Worm (Caenorhabditis elegans) whole organism, L4 larva: ENCODE results near the gene pri-1.

ENCODE experiments used
- D1046.2 ChIP-seq: fragments of 200-800 bp; sonication (Bioruptor generic); IDR thresholded peaks from 2 replicates; pipeline ENCODE4 v1.3.6; 2022; ENCODE audit warnings: missing genetic modification characterization, missing compliant biosample characterization
- F49E8.2 ChIP-seq: sonication (generic microtip); optimal IDR thresholded peaks from 2 replicates; lab custom pipeline; 2016; ENCODE audit warnings: missing compliant biosample characterization, mild to moderate bottlenecking, missing genetic modification characterization, borderline replicate concordance
- Y48G9A.11 ChIP-seq: fragments of 200-800 bp; sonication (Bioruptor generic); IDR thresholded peaks from 2 replicates; pipeline ENCODE4 v1.3.6; 2022; ENCODE audit warnings: missing genetic modification reagents, missing genetic modification characterization, missing compliant biosample characterization
- aha-1 ChIP-seq: fragments of 150-350 bp; peaks from one replicate; lab custom pipeline; 2014; ENCODE audit warnings: missing biosample characterization, missing genetic modification characterization
- attf-4 ChIP-seq: sonication (generic microtip); optimal IDR thresholded peaks from 3 replicates; lab custom pipeline; 2017; ENCODE audit warnings: missing biosample characterization, missing genetic modification characterization
- ceh-82 ChIP-seq: sonication (generic microtip); optimal IDR thresholded peaks from 2 replicates; lab custom pipeline; 2017; ENCODE audit warnings: missing biosample characterization, missing genetic modification characterization
- daf-12 ChIP-seq: fragments of 150-350 bp; optimal IDR thresholded peaks from 2 replicates; lab custom pipeline; 2014; ENCODE audit warnings: missing biosample characterization, missing genetic modification reagents, missing genetic modification characterization
- daf-16 ChIP-seq, 3 experiments: sonication (generic microtip); optimal IDR thresholded peaks; 2 replicates each; lab custom pipeline; 2016 to 2017; ENCODE audit warnings: missing genetic modification characterization in 3 of 3, missing genetic modification reagents in 3 of 3, mild to moderate bottlenecking in 2 of 3, missing compliant biosample characterization in 2 of 3, missing biosample characterization in 1 of 3, moderate library complexity in 1 of 3
- dmd-6 ChIP-seq: fragments of 200-800 bp; sonication (Bioruptor generic); IDR thresholded peaks from 2 replicates; pipeline ENCODE4 v1.3.6; 2022; ENCODE audit warnings: missing genetic modification reagents, missing genetic modification characterization, missing compliant biosample characterization
- dpl-1 ChIP-seq: fragments of 150-350 bp; optimal IDR thresholded peaks from 2 replicates; lab custom pipeline; 2014; ENCODE audit warnings: missing biosample characterization, missing genetic modification reagents, missing genetic modification characterization
- dve-1 ChIP-seq: sonication (generic microtip); optimal IDR thresholded peaks from 2 replicates; lab custom pipeline; 2017; ENCODE audit warnings: antibody characterized with exemption, mild to moderate bottlenecking, missing genetic modification characterization, missing compliant biosample characterization; ENCODE audit not compliant: insufficient read depth
- fos-1 ChIP-seq: fragments of 150-350 bp; optimal IDR thresholded peaks from 2 replicates; lab custom pipeline; 2014; ENCODE audit warnings: missing biosample characterization, missing genetic modification characterization
- lin-29 ChIP-seq: fragments of 200-800 bp; sonication (Bioruptor generic); IDR thresholded peaks from 2 replicates; pipeline ENCODE4 v1.3.6; 2022; ENCODE audit warnings: missing genetic modification reagents, missing genetic modification characterization, missing compliant biosample characterization
- mdt-29 ChIP-seq: fragments of 200-800 bp; sonication (Bioruptor generic); IDR thresholded peaks from 2 replicates; pipeline ENCODE4 v1.3.6; 2022; ENCODE audit warnings: missing genetic modification reagents, missing genetic modification characterization, missing compliant biosample characterization
- mes-2 ChIP-seq: sonication (generic microtip); optimal IDR thresholded peaks from 2 replicates; lab custom pipeline; 2016; ENCODE audit warnings: missing genotype, mild to moderate bottlenecking, missing genetic modification characterization, missing compliant biosample characterization; ENCODE audit not compliant: poor library complexity, severe bottlenecking
- mxl-3 ChIP-seq: fragments of 200-800 bp; sonication (Bioruptor generic); optimal IDR thresholded peaks from 2 replicates; lab custom pipeline; 2018; ENCODE audit warnings: mild to moderate bottlenecking, missing genetic modification characterization, missing compliant biosample characterization
- nhr-102 ChIP-seq: sonication (generic microtip); optimal IDR thresholded peaks from 2 replicates; lab custom pipeline; 2016; ENCODE audit warnings: mild to moderate bottlenecking, missing genetic modification characterization, moderate library complexity, missing compliant biosample characterization
- nhr-237 ChIP-seq: sonication (generic microtip); optimal IDR thresholded peaks from 2 replicates; lab custom pipeline; 2017; ENCODE audit warnings: missing biosample characterization, missing genetic modification characterization
- nhr-25 ChIP-seq: sonication (generic microtip); optimal IDR thresholded peaks from 2 replicates; lab custom pipeline; 2017; ENCODE audit warnings: missing genetic modification characterization, mild to moderate bottlenecking, missing compliant biosample characterization, antibody characterized with exemption, moderate library complexity, borderline replicate concordance; ENCODE audit not compliant: insufficient read depth
- nhr-28 ChIP-seq: fragments of 150-350 bp; optimal IDR thresholded peaks from 2 replicates; lab custom pipeline; 2014; ENCODE audit warnings: missing biosample characterization, missing genetic modification characterization
- nhr-48 ChIP-seq: sonication (generic microtip); optimal IDR thresholded peaks from 2 replicates; lab custom pipeline; 2016; ENCODE audit warnings: mild to moderate bottlenecking, missing genetic modification characterization, missing compliant biosample characterization
- nhr-77 ChIP-seq: fragments of 150-350 bp; optimal IDR thresholded peaks from 2 replicates; lab custom pipeline; 2014; ENCODE audit warnings: missing biosample characterization, missing genetic modification characterization
- pha-4 ChIP-seq, 2 experiments: fragments of 150-350 bp in 1 of 2; fragments of 200-800 bp in 1 of 2; sonication (Bioruptor generic) in 1 of 2; IDR thresholded peaks in 1 of 2; optimal IDR thresholded peaks in 1 of 2; 2 replicates each; pipeline versions ENCODE4 v1.3.6 to Lab custom; 2014 to 2022; ENCODE audit warnings: missing genetic modification characterization in 2 of 2, missing genetic modification reagents in 2 of 2, missing biosample characterization in 1 of 2, missing compliant biosample characterization in 1 of 2
- pqm-1 ChIP-seq: sonication (generic microtip); optimal IDR thresholded peaks from 2 replicates; lab custom pipeline; 2017; ENCODE audit warnings: missing biosample characterization, missing genetic modification characterization
- set-16 ChIP-seq: fragments of 200-800 bp; sonication (Bioruptor generic); IDR thresholded peaks from 2 replicates; pipeline ENCODE4 v1.3.6; 2022; ENCODE audit warnings: missing genetic modification reagents, missing genetic modification characterization, missing compliant biosample characterization
- snpc-1.2 ChIP-seq: fragments of 200-800 bp; sonication (Bioruptor generic); IDR thresholded peaks from 2 replicates; pipeline ENCODE4 v1.3.6; 2022; ENCODE audit warnings: missing genetic modification reagents, missing genetic modification characterization, missing compliant biosample characterization
- spr-3 ChIP-seq: fragments of 200-800 bp; sonication (Bioruptor generic); optimal IDR thresholded peaks from 2 replicates; lab custom pipeline; 2018; ENCODE audit warnings: mild to moderate bottlenecking, missing genetic modification characterization, missing compliant biosample characterization
- tag-97 ChIP-seq: fragments of 200-800 bp; sonication (Bioruptor generic); IDR thresholded peaks from 2 replicates; pipeline ENCODE4 v1.3.6; 2022; ENCODE audit warnings: missing genetic modification characterization, missing compliant biosample characterization
- tra-1 ChIP-seq: fragments of 200-800 bp; sonication (Bioruptor generic); IDR thresholded peaks from 2 replicates; pipeline ENCODE4 v1.3.6; 2022; ENCODE audit warnings: missing genetic modification reagents, missing genetic modification characterization, missing compliant biosample characterization
- unc-130 ChIP-seq: sonication (generic microtip); optimal IDR thresholded peaks from 2 replicates; lab custom pipeline; 2016; ENCODE audit warnings: missing genetic modification reagents, missing genetic modification characterization, missing compliant biosample characterization
- unc-62 ChIP-seq, 3 experiments: fragments of 150-350 bp in 1 of 3; sonication (generic microtip); optimal IDR thresholded peaks in 2 of 3; peaks in 1 of 3; 1 replicate in 1 of 3; 2 replicates in 2 of 3; lab custom pipeline; 2014 to 2017; ENCODE audit warnings: missing biosample characterization in 3 of 3, missing genetic modification characterization in 3 of 3, missing genetic modification reagents in 3 of 3, missing genotype in 1 of 3

The pri-1 gene

DNA sequence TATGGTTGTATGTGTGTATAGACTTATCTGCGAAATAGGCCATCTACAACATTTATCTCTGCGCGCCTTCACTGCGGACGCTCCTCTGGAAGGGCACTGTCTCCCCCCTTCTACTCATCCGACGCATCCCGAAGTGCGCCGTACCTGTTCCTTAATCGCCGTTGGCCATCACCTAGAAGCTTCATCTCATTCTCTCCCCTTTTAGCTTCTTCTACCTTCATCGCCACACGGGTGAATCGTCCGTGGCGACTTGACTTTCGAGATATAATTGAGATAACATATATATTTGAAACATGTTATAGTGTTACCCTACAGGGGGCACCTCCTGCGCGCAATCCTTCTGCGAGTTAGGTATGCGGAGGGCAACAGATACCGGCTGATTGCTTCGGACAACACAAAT lies 28.0 kb upstream of the pri-1 start:
- TF ChIP-seq nhr-48 (tag; lab: Kevin White, UChicago), result peak; percentile 29
- TF ChIP-seq tag-97 (GFP tag; lab: Robert Waterston, UW), result no peak

- TF ChIP-seq set-16 (GFP tag; lab: Robert Waterston, UW) (peak; percentile 85), Y48G9A.11 (GFP tag; lab: Robert Waterston, UW) (no peak), aha-1 (tag; lab: Kevin White, UChicago) (peak; percentile 13)
- TF ChIP-seq, all 104 proteins: peak for 2
Observed at ce11 chrIII:9639281-9640050, 25.4 kb upstream of the pri-1 start.

DNA sequence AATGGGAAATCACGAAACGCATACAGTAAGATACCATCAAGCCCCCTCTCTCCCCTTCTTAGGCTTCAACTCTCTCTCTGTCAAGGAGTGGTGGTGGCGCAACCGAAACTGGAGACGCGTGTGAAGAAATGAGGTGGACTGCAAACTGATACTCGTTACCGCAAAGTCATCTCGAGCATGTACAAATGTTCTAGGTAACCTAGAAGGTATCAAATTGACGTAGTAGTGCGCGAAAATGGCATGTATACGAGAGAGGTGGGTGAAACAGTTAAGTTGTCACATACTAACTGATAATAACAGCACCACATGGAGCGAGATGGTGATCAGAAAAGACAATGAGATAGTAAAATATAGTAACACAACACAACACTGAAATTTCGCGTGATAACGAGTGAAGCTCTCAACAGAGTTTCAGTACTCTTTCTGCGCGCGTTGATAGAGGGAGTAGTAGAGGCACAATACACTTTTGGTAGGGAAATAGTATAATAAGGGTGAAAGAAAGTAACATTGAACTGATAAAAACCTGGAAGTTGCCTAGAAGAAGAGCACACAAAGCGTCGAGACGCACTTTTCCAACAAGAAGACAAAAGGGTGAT lies 24.2 kb upstream of the pri-1 start:
- TF ChIP-seq nhr-25, result no peak
- TF ChIP-seq nhr-77 (tag; lab: Kevin White, UChicago), result peak; percentile 42
- peak; percentile 99 for TF ChIP-seq pqm-1
- no peak for TF ChIP-seq dpl-1 (GFP tag; lab: Kevin White, UChicago)
- no peak for TF ChIP-seq daf-16 (GFP tag; optimal IDR thresholded peaks at IDR 0.05; lab: Kevin White, UChicago)
- peak; percentile 49 for TF ChIP-seq daf-16 (tag; optimal IDR thresholded peaks at IDR 0.05; lab: Kevin White, UChicago)
- TF ChIP-seq mes-2, result peak; percentile 10
- peak; percentile 65 for TF ChIP-seq dve-1
- TF ChIP-seq nhr-28 (tag; lab: Kevin White, UChicago), result peak; percentile 92
- peak; percentile 72 for TF ChIP-seq aha-1 (tag; lab: Kevin White, UChicago)
- no peak for TF ChIP-seq pha-4 (GFP tag; IDR thresholded peaks at IDR 0.05; lab: Robert Waterston, UW)
- no peak for TF ChIP-seq pha-4 (tag; optimal IDR thresholded peaks at IDR 0.05; lab: Kevin White, UChicago)
- peak; percentile 50 for TF ChIP-seq nhr-48 (tag; lab: Kevin White, UChicago)
- peak; percentile 6 for TF ChIP-seq nhr-102
- peak in 1 of 2 experiments; percentile 82 for TF ChIP-seq unc-62 (GFP tag; optimal IDR thresholded peaks at IDR 0.05 in 1 of 2; lab: Kevin White, UChicago)
- no peak for TF ChIP-seq unc-62 (tag; optimal IDR thresholded peaks at IDR 0.05; lab: Kevin White, UChicago)
- peak; percentile 72 for TF ChIP-seq dmd-6 (GFP tag; lab: Robert Waterston, UW)
- no peak for TF ChIP-seq fos-1 (tag; lab: Kevin White, UChicago)
- TF ChIP-seq mxl-3 (GFP tag; lab: Kevin White, UChicago), result peak; percentile 72

ce11 chrIII:9637016-9637415 lies 22.9 kb upstream of the pri-1 start, which contains the start of gene gei-13:
gei-13 (minus strand) TSS chrIII:9637116.
- TF ChIP-seq spr-3 (GFP tag; lab: Kevin White, UChicago) (no peak), unc-130 (no peak), daf-12 (no peak), mdt-29 (GFP tag; lab: Robert Waterston, UW) (no peak), snpc-1.2 (no peak), D1046.2 (no peak), tra-1 (no peak), ceh-82 (tag; lab: Kevin White, UChicago) (no peak), F49E8.2 (tag; lab: Kevin White, UChicago) (no peak), Y48G9A.11 (GFP tag; lab: Robert Waterston, UW) (no peak), lin-29 (GFP tag; lab: Robert Waterston, UW) (no peak), nhr-237 (tag; lab: Kevin White, UChicago) (no peak), attf-4 (tag; lab: Kevin White, UChicago) (no peak)
